Fruit fly (Drosophila melanogaster): ENCODE data around the gene nAChRalpha6.

nAChRalpha6 gene

dm6 chr2L:9907320-9908256, 21.5 kb upstream of the nAChRalpha6 start:
- TF ChIP-seq Hr78 (GFP tag; optimal IDR thresholded peaks at IDR 0.05) (no peak), dmrt93B (GFP tag; optimal IDR thresholded peaks at IDR 0.05) (no peak), h (GFP tag; optimal IDR thresholded peaks at IDR 0.05) (no peak), N (GFP tag; optimal IDR thresholded peaks at IDR 0.05) (peak; percentile 24), Jra (GFP tag; optimal IDR thresholded peaks at IDR 0.05) (peak; percentile 23), brk (GFP tag; optimal IDR thresholded peaks at IDR 0.05) (no peak), usp (GFP tag; optimal IDR thresholded peaks at IDR 0.05) (no peak), sage (GFP tag; optimal IDR thresholded peaks at IDR 0.05) (no peak), psq (GFP tag; optimal IDR thresholded peaks at IDR 0.05) (peak; percentile 61), CG9705 (GFP tag; optimal IDR thresholded peaks at IDR 0.05) (no peak), dsf (GFP tag; optimal IDR thresholded peaks at IDR 0.05; ENCODE audit: borderline replicate concordance) (no peak)

- TF ChIP-seq Abd-B (GFP tag; optimal IDR thresholded peaks at IDR 0.05) (no peak), psq (GFP tag; optimal IDR thresholded peaks at IDR 0.05) (no peak), Jra (GFP tag; optimal IDR thresholded peaks at IDR 0.05) (no peak), fru (GFP tag; optimal IDR thresholded peaks at IDR 0.05) (no peak), Hr83 (GFP tag; optimal IDR thresholded peaks at IDR 0.05; ENCODE audit: poor library complexity, severe bottlenecking) (no peak), OdsH (GFP tag; optimal IDR thresholded peaks at IDR 0.05) (no peak), Rel (GFP tag; optimal IDR thresholded peaks at IDR 0.05) (no peak), Rel (tag; optimal IDR thresholded peaks at IDR 0.05) (no peak), dmrt93B (GFP tag; optimal IDR thresholded peaks at IDR 0.05) (no peak), h (GFP tag; optimal IDR thresholded peaks at IDR 0.05) (no peak), Hr78 (GFP tag; optimal IDR thresholded peaks at IDR 0.05) (no peak), Myc (optimal IDR thresholded peaks at IDR 0.05) (no peak), ey (GFP tag; optimal IDR thresholded peaks at IDR 0.05) (no peak), N (GFP tag; optimal IDR thresholded peaks at IDR 0.05) (no peak), dl (GFP tag; optimal IDR thresholded peaks at IDR 0.05; ENCODE audit: insufficient read depth in 1 of 2, partially characterized antibody in 2 of 2) (no peak)
These were observed 20.6 kb upstream of the nAChRalpha6 start for dm6 chr2L:9906641-9907040.

- TF ChIP-seq woc (GFP tag; optimal IDR thresholded peaks at IDR 0.05) (no peak), psq (GFP tag; optimal IDR thresholded peaks at IDR 0.05) (no peak), fru (GFP tag; optimal IDR thresholded peaks at IDR 0.05) (no peak), Hnf4 (GFP tag; optimal IDR thresholded peaks at IDR 0.05) (no peak), jim (GFP tag; optimal IDR thresholded peaks at IDR 0.05) (no peak), GATAd (GFP tag; optimal IDR thresholded peaks at IDR 0.05) (no peak), Abd-B (GFP tag; optimal IDR thresholded peaks at IDR 0.05) (no peak)
These were observed 17.0 kb upstream of the nAChRalpha6 start, which contains the start of gene Muc30E for dm6 chr2L:9903028-9903427. Gene Muc30E (minus strand): TSS chr2L:9903128.

- TF ChIP-seq woc (GFP tag; optimal IDR thresholded peaks at IDR 0.05): no peak
- peak; percentile 71 for TF ChIP-seq Hr83 (GFP tag; optimal IDR thresholded peaks at IDR 0.05; ENCODE audit: poor library complexity, severe bottlenecking)
- TF ChIP-seq CrebA (GFP tag; optimal IDR thresholded peaks at IDR 0.05; ENCODE audit: borderline replicate concordance): no peak
- TF ChIP-seq Mio (GFP tag; optimal IDR thresholded peaks at IDR 0.05): peak; percentile 8
- peak; percentile 83 for TF ChIP-seq brk (GFP tag; optimal IDR thresholded peaks at IDR 0.05)
- TF ChIP-seq Jra (GFP tag; optimal IDR thresholded peaks at IDR 0.05): peak; percentile 47
- TF ChIP-seq h (GFP tag; optimal IDR thresholded peaks at IDR 0.05): peak; percentile 48
- TF ChIP-seq rgr (GFP tag; optimal IDR thresholded peaks at IDR 0.05): peak; percentile 69
- TF ChIP-seq br (GFP tag; optimal IDR thresholded peaks at IDR 0.05): peak; percentile 51
- TF ChIP-seq GATAd (GFP tag; optimal IDR thresholded peaks at IDR 0.05): no peak
- TF ChIP-seq Rel (GFP tag; optimal IDR thresholded peaks at IDR 0.05): no peak
- peak; percentile 2 for TF ChIP-seq Rel (tag; optimal IDR thresholded peaks at IDR 0.05)
- TF ChIP-seq Dfd (GFP tag; optimal IDR thresholded peaks at IDR 0.05): no peak
- peak; percentile 41 for TF ChIP-seq OdsH (GFP tag; optimal IDR thresholded peaks at IDR 0.05)
- TF ChIP-seq dsf (GFP tag; optimal IDR thresholded peaks at IDR 0.05; ENCODE audit: borderline replicate concordance): peak; percentile 47
- peak; percentile 53 for TF ChIP-seq Myc (optimal IDR thresholded peaks at IDR 0.05)
- TF ChIP-seq sv (GFP tag; optimal IDR thresholded peaks at IDR 0.05): peak; percentile 19
- peak; percentile 79 for TF ChIP-seq Hnf4 (GFP tag; optimal IDR thresholded peaks at IDR 0.05)
- no peak for TF ChIP-seq lola (GFP tag; optimal IDR thresholded peaks at IDR 0.05)
- peak; percentile 25 for TF ChIP-seq CG9705 (GFP tag; optimal IDR thresholded peaks at IDR 0.05)
- TF ChIP-seq Sp1 (GFP tag; optimal IDR thresholded peaks at IDR 0.05): peak; percentile 62
- TF ChIP-seq fru (GFP tag; optimal IDR thresholded peaks at IDR 0.05): peak; percentile 32
- TF ChIP-seq ey (GFP tag; optimal IDR thresholded peaks at IDR 0.05): peak; percentile 9
- TF ChIP-seq foxo (GFP tag; optimal IDR thresholded peaks at IDR 0.05): peak in 1 of 2 experiments; percentile 40
These were observed 11.2 kb upstream of the nAChRalpha6 start, which contains the start of gene RpS2 for dm6 chr2L:9897296-9897695. Gene RpS2 (minus strand): TSS chr2L:9897552.

Data from whole organism, wandering third instar larva.